Worm (Caenorhabditis elegans) whole organism, L3 larva: ENCODE data around the gene znf-598.

Experiments
- ceh-28 ChIP-seq: fragments of 150-350 bp; optimal IDR thresholded peaks from 2 replicates; lab custom pipeline; 2014; ENCODE audit warnings: missing biosample characterization, missing genetic modification reagents, missing genetic modification characterization
- elt-3 ChIP-seq, 3 experiments: fragments of 150-350 bp in 1 of 3; sonication (generic microtip) in 2 of 3; optimal IDR thresholded peaks; 2 replicates in 2 of 3; 4 replicates in 1 of 3; lab custom pipeline; 2014 to 2017; ENCODE audit warnings: missing biosample characterization in 3 of 3, missing genetic modification characterization in 3 of 3
- jun-1 ChIP-seq: fragments of 150-350 bp; optimal IDR thresholded peaks from 2 replicates; lab custom pipeline; 2014; ENCODE audit warnings: missing biosample characterization, missing genetic modification reagents, missing genetic modification characterization
- mdl-1 ChIP-seq: fragments of 150-350 bp; optimal IDR thresholded peaks from 2 replicates; lab custom pipeline; 2014; ENCODE audit warnings: missing biosample characterization, missing genetic modification characterization
- nfya-1 ChIP-seq: sonication (generic microtip); optimal IDR thresholded peaks from 2 replicates; lab custom pipeline; 2017; ENCODE audit warnings: missing genetic modification characterization, mild to moderate bottlenecking, missing compliant biosample characterization, antibody characterized with exemption, moderate library complexity; ENCODE audit not compliant: insufficient read depth
- unc-62 ChIP-seq: fragments of 150-350 bp; sonication (generic microtip); optimal IDR thresholded peaks from 4 replicates; lab custom pipeline; 2014; ENCODE audit warnings: missing biosample characterization, missing genetic modification reagents, missing genetic modification characterization

DNA sequence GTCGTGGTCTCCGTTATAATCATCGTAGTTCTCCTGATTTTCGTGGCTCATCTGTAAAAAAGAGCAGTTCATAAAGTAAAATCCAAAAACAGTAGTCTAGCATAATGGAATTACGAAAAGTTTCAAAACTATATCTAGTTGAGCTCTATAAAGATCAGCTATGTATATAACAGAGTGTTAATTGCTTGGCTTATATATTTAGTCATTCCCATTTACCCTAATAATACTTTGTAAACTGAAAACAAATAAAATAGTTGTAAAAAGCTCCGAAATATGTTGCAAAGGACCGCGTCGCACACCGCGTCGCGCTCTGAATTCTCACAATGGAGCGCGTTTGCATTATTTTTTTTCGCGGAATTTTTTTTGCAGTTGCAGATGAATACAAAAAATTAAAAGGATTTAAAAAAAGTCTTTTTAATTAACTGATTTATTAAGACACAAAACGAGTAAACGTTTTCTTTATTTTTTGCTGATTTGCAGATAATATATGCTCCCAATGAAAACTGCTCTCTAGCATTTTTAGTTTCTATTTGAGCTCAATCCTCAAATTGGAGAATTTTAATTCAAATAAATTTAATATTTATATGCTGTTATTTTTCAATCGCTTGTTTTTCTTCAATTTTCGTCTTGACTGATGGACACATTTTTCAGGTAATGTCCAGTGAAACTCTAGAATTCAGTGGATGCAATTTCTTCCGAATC lies 24.6 kb downstream of the znf-598 start, which contains the start of the genes tcer-1 and ZK1127.5:
- TF ChIP-seq jun-1, result no peak
- TF ChIP-seq ceh-28 (tag; lab: Kevin White, UChicago), result no peak
- TF ChIP-seq nfya-1, result peak; percentile 74
- TF ChIP-seq elt-3 (tag; optimal IDR thresholded peaks at IDR 0.05; lab: Kevin White, UChicago), result no peak
- TF ChIP-seq mdl-1 (tag; lab: Kevin White, UChicago), result no peak
- TF ChIP-seq unc-62, result no peak
